Fruit fly (Drosophila melanogaster) whole organism, pupa: ENCODE results near the gene Sgs5.

Experiments
- CG10348 ChIP-seq: fragments of 200-800 bp; sonication (Bioruptor generic); IDR thresholded peaks from 2 replicates; pipeline ENCODE4 v1.3.6; 2022; ENCODE audit warnings: missing biosample characterization, missing genetic modification characterization
- CG12605 ChIP-seq: fragments of 200-800 bp; sonication (Bioruptor generic); IDR thresholded peaks from 2 replicates; pipeline ENCODE4 v1.3.6; 2022; ENCODE audit warnings: missing biosample characterization, missing genetic modification characterization
- CG13204 ChIP-seq: fragments of 200-800 bp; sonication (Bioruptor generic); optimal IDR thresholded peaks from 2 replicates; lab custom pipeline; 2018; ENCODE audit warnings: missing biosample characterization, mild to moderate bottlenecking, missing genetic modification characterization, moderate library complexity
- CG14655 ChIP-seq: fragments of 200-800 bp; sonication (Bioruptor generic); optimal IDR thresholded peaks from 3 replicates; lab custom pipeline; 2017; ENCODE audit warnings: mild to moderate bottlenecking, missing biosample characterization, missing genetic modification reagents, missing genetic modification characterization
- CG15710 ChIP-seq: fragments of 200-800 bp; sonication (Bioruptor generic); optimal IDR thresholded peaks from 2 replicates; lab custom pipeline; 2018; ENCODE audit warnings: missing biosample characterization, mild to moderate bottlenecking, missing genetic modification characterization, moderate library complexity
- CG17806 ChIP-seq: fragments of 200-800 bp; sonication (Bioruptor generic); optimal IDR thresholded peaks from 2 replicates; lab custom pipeline; 2018; ENCODE audit warnings: missing biosample characterization, mild to moderate bottlenecking, missing genetic modification characterization, moderate library complexity
- CG32121 ChIP-seq: fragments of 200-800 bp; sonication (Bioruptor generic); IDR thresholded peaks from 2 replicates; pipeline ENCODE4 v1.3.6; 2022; ENCODE audit warnings: missing biosample characterization, missing genetic modification characterization
- CG34367 ChIP-seq: fragments of 200-800 bp; sonication (Bioruptor generic); optimal IDR thresholded peaks from 2 replicates; lab custom pipeline; 2018; ENCODE audit warnings: missing biosample characterization, mild to moderate bottlenecking, missing genetic modification characterization
- CG4496 ChIP-seq: fragments of 200-800 bp; sonication (Bioruptor generic); IDR thresholded peaks from 3 replicates; pipeline ENCODE4 v1.3.6; 2022; ENCODE audit warnings: missing biosample characterization, missing genetic modification characterization
- CG8159 ChIP-seq: fragments of 200-800 bp; sonication (Bioruptor generic); optimal IDR thresholded peaks from 3 replicates; lab custom pipeline; 2018; ENCODE audit warnings: missing biosample characterization, mild to moderate bottlenecking, missing genetic modification characterization, moderate library complexity
- CG8301 ChIP-seq: fragments of 200-800 bp; sonication (Bioruptor generic); optimal IDR thresholded peaks from 2 replicates; lab custom pipeline; 2018; ENCODE audit warnings: missing biosample characterization, mild to moderate bottlenecking, missing genetic modification characterization
- CG9948 ChIP-seq: fragments of 200-800 bp; sonication (Bioruptor generic); optimal IDR thresholded peaks from 2 replicates; lab custom pipeline; 2018; ENCODE audit warnings: missing biosample characterization, mild to moderate bottlenecking, missing genetic modification characterization, moderate library complexity
- D1 ChIP-seq: fragments of 200-800 bp; sonication (Bioruptor generic); optimal IDR thresholded peaks from 2 replicates; lab custom pipeline; 2018; ENCODE audit warnings: missing biosample characterization, mild to moderate bottlenecking, missing genetic modification characterization, moderate library complexity
- EcR ChIP-seq: fragments of 200-800 bp; sonication (Bioruptor generic); optimal IDR thresholded peaks from 3 replicates; lab custom pipeline; 2019; ENCODE audit warnings: missing biosample characterization, missing genetic modification characterization, mild to moderate bottlenecking, moderate library complexity, missing genetic modification reagents
- Ets98B ChIP-seq: fragments of 200-800 bp; sonication (Bioruptor generic); IDR thresholded peaks from 2 replicates; pipeline ENCODE4 v1.3.6; 2022; ENCODE audit warnings: missing biosample characterization, missing genetic modification characterization
- Pif1A ChIP-seq: fragments of 200-800 bp; sonication (Bioruptor generic); optimal IDR thresholded peaks from 3 replicates; lab custom pipeline; 2016; ENCODE audit warnings: missing biosample characterization, missing genetic modification characterization
- Pif1B ChIP-seq: fragments of 200-800 bp; sonication (Bioruptor generic); optimal IDR thresholded peaks from 3 replicates; lab custom pipeline; 2016; ENCODE audit warnings: missing biosample characterization, missing genetic modification characterization
- Snoo ChIP-seq: fragments of 200-800 bp; sonication (Bioruptor generic); optimal IDR thresholded peaks from 3 replicates; lab custom pipeline; 2017; ENCODE audit warnings: missing biosample characterization, mild to moderate bottlenecking, missing genetic modification characterization, inconsistent platforms
- fd96Ca ChIP-seq: fragments of 200-800 bp; sonication (Bioruptor generic); IDR thresholded peaks from 3 replicates; pipeline ENCODE4 v1.3.6; 2022; ENCODE audit warnings: missing biosample characterization, missing genetic modification characterization
- gl ChIP-seq: fragments of 200-800 bp; sonication (Bioruptor generic); optimal IDR thresholded peaks from 2 replicates; lab custom pipeline; 2018; ENCODE audit warnings: missing biosample characterization, mild to moderate bottlenecking, missing genetic modification characterization
- rn ChIP-seq: fragments of 200-800 bp; sonication (Bioruptor generic); IDR thresholded peaks from 2 replicates; pipeline ENCODE4 v1.3.6; 2022; ENCODE audit warnings: missing biosample characterization, missing genetic modification characterization

The Sgs5 gene

dm6 chr3R:17604198-17604879 is 9.2 kb downstream of the Sgs5 start:
- TF ChIP-seq EcR = no peak
- TF ChIP-seq Snoo (tag; lab: Kevin White, UChicago) = no peak
- no peak for TF ChIP-seq CG9948 (tag; lab: Kevin White, UChicago)
- TF ChIP-seq CG10348 = no peak
- TF ChIP-seq CG13204 (GFP tag; lab: Kevin White, UChicago) = peak; percentile 79
- TF ChIP-seq Ets98B (GFP tag; lab: Robert Waterston, UW) = no peak
- no peak for TF ChIP-seq gl (tag; lab: Kevin White, UChicago)
- TF ChIP-seq Pif1B (GFP tag; lab: Kevin White, UChicago) = peak; percentile 1
- TF ChIP-seq rn (GFP tag; lab: Robert Waterston, UW) = no peak
- peak; percentile 73 for TF ChIP-seq CG14655 (GFP tag; lab: Kevin White, UChicago)
- no peak for TF ChIP-seq D1
- TF ChIP-seq CG32121 = no peak
- no peak for TF ChIP-seq CG4496 (GFP tag; lab: Robert Waterston, UW)
- no peak for TF ChIP-seq CG8301
- TF ChIP-seq Pif1A (GFP tag; lab: Kevin White, UChicago) = peak; percentile 31
- TF ChIP-seq CG17806 (tag; lab: Kevin White, UChicago) = peak; percentile 61
- no peak for TF ChIP-seq CG12605
- TF ChIP-seq CG8159 (tag; lab: Kevin White, UChicago) = peak; percentile 82
- TF ChIP-seq fd96Ca (GFP tag; lab: Robert Waterston, UW) = no peak
- peak; percentile 72 for TF ChIP-seq CG15710 (tag; lab: Kevin White, UChicago)
- TF ChIP-seq CG34367 (tag; lab: Kevin White, UChicago) = peak; percentile 33

dm6 chr3R:17604880-17605667 is 9.9 kb downstream of the Sgs5 start:
- TF ChIP-seq CG8159 (tag; lab: Kevin White, UChicago) (peak; percentile 15), CG4496 (GFP tag; lab: Robert Waterston, UW) (0 out of 3 replicates have a peak, but pooled peaks have one; percentile 24), EcR (peak; percentile 50), CG13204 (GFP tag; lab: Kevin White, UChicago) (peak; percentile 66), Pif1A (GFP tag; lab: Kevin White, UChicago) (peak; percentile 4), CG32121 (no peak), rn (GFP tag; lab: Robert Waterston, UW) (no peak), CG12605 (no peak), D1 (no peak)

- TF ChIP-seq CG32121 = no peak
- TF ChIP-seq CG4496 (GFP tag; lab: Robert Waterston, UW) = peak; percentile 9; the same call in 1 of the 3 replicates
Observed at dm6 chr3R:17605872-17606271, 10.7 kb downstream of the Sgs5 start, which contains the start of gene sll. Gene sll (plus strand): TSS chr3R:17606106.

- TF ChIP-seq D1 (no peak), CG8159 (tag; lab: Kevin White, UChicago) (no peak), rn (GFP tag; lab: Robert Waterston, UW) (no peak), Pif1B (GFP tag; lab: Kevin White, UChicago) (no peak)
Observed at dm6 chr3R:17609059-17609458, 13.9 kb downstream of the Sgs5 start, which contains the start of gene CG14329. Gene CG14329 (plus strand): TSS chr3R:17609359.

dm6 chr3R:17611411-17611810 is 16.2 kb downstream of the Sgs5 start, which contains the start of gene Edg91:
Gene Edg91 (minus strand): TSS chr3R:17611511.
- no peak for TF ChIP-seq fd96Ca (GFP tag; lab: Robert Waterston, UW)
- TF ChIP-seq CG8301 = no peak
- no peak for TF ChIP-seq rn (GFP tag; lab: Robert Waterston, UW)
- TF ChIP-seq, all 21 proteins: peak for 0

dm6 chr3R:17611836-17612235 is 16.7 kb downstream of the Sgs5 start:
- TF ChIP-seq CG8159 (tag; lab: Kevin White, UChicago) = no peak
- TF ChIP-seq Pif1A (GFP tag; lab: Kevin White, UChicago) = no peak
- no peak for TF ChIP-seq CG34367 (tag; lab: Kevin White, UChicago)
- no peak for TF ChIP-seq gl (tag; lab: Kevin White, UChicago)
- no peak for TF ChIP-seq Snoo (tag; lab: Kevin White, UChicago)
- TF ChIP-seq Pif1B (GFP tag; lab: Kevin White, UChicago) = no peak
- TF ChIP-seq CG4496 (GFP tag; lab: Robert Waterston, UW) = no peak
- TF ChIP-seq CG17806 (tag; lab: Kevin White, UChicago) = no peak
- no peak for TF ChIP-seq Ets98B (GFP tag; lab: Robert Waterston, UW)
- no peak for TF ChIP-seq CG10348
- no peak for TF ChIP-seq CG8301
- TF ChIP-seq CG14655 (GFP tag; lab: Kevin White, UChicago) = no peak
- TF ChIP-seq fd96Ca (GFP tag; lab: Robert Waterston, UW) = no peak
- TF ChIP-seq CG12605 = no peak
- no peak for TF ChIP-seq CG15710 (tag; lab: Kevin White, UChicago)
- TF ChIP-seq CG13204 (GFP tag; lab: Kevin White, UChicago) = no peak
- no peak for TF ChIP-seq rn (GFP tag; lab: Robert Waterston, UW)
- TF ChIP-seq CG9948 (tag; lab: Kevin White, UChicago) = no peak
